Fruit fly (Drosophila melanogaster) whole organism: ENCODE data around the gene CG33310.

Experiments used
- CG8478 ChIP-seq: fragments of >200 bp; optimal IDR thresholded peaks from 2 replicates; lab custom pipeline; 2018; ENCODE audit warnings: inconsistent platforms
- Dll ChIP-seq: fragments of >200 bp; optimal IDR thresholded peaks from 2 replicates; lab custom pipeline; 2017
- EcR ChIP-seq, 2 experiments: fragments of >200 bp; optimal IDR thresholded peaks; 2 replicates each; lab custom pipeline; 2017; ENCODE audit warnings: missing biosample characterization in 2 of 2, missing genetic modification characterization in 2 of 2, missing genetic modification reagents in 2 of 2
- pan ChIP-seq: fragments of >200 bp; optimal IDR thresholded peaks from 2 replicates; lab custom pipeline; 2017
- psq ChIP-seq: fragments of >200 bp; optimal IDR thresholded peaks from 2 replicates; lab custom pipeline; 2017
- usp ChIP-seq: fragments of >200 bp; optimal IDR thresholded peaks from 2 replicates; lab custom pipeline; 2017; ENCODE audit warnings: missing biosample characterization, missing genetic modification characterization, mixed read lengths

DNA sequence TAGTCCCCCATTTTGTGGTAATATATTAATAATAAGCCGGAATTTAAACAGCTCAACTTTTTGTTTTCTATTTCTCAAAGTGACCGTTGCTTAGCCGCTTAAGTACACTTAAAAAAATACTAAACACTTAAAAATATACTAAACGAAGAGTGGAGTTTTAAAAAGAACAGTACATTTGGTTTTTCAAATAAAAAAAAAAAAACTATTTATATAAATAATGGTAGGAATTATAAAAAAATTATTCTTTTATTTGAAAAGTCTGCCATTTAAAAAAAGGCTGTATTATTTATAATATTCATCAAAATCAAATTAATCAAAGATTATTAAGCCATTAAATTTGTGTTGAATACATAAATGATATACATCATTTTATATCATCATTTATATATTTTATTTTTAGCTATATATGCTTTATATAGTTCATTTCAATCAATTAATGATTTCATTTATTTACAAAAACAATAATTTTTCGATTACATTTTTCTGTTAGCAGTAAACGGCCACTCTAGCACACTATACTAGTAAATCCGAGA is 19.3 kb upstream of the CG33310 start, which contains the start of the genes Ankrd49 and NC2beta:
- TF ChIP-seq psq (lab: Kevin White, UChicago) (no peak), usp (GFP tag; lab: Kevin White, UChicago) (no peak), Dll (lab: Kevin White, UChicago) (no peak), CG8478 (no peak), pan (lab: Kevin White, UChicago) (no peak), EcR (GFP tag; optimal IDR thresholded peaks at IDR 0.05; lab: Kevin White, UChicago) (no peak)
